Fruit fly (Drosophila melanogaster): ENCODE data around the gene CG10570.

DNA sequence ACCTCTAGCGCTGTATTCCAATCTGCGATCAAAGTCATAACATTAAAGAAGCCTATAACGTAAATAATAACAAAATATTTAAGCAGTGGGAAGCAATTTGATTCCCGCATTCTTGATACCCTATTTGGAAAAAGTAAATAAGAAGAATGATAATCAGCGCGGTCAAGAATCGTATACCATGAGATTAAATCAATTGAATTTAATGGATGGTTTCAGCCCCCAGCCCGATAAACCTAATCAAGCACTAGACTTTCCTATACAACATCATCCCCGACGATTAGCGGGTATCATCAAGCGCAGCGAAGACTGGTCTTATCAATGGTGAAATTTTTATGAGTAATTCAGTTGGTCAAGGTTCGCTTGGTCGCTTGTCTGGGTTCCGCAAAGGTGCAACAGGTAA, 32.5 kb upstream of the CG10570 start:
- TF ChIP-seq insv (optimal IDR thresholded peaks at IDR 0.05), result no peak
- no peak for TF ChIP-seq psq (optimal IDR thresholded peaks at IDR 0.05)
- no peak for TF ChIP-seq ttk (optimal IDR thresholded peaks at IDR 0.05)
- no peak for TF ChIP-seq h (optimal IDR thresholded peaks at IDR 0.05)
- TF ChIP-seq Myc (optimal IDR thresholded peaks at IDR 0.05), result no peak

All from Kc167 (cell line).